Worm (Caenorhabditis elegans): ENCODE data around the gene sdz-38.

Gene sdz-38

ce11 chrII:10025059-10025458 lies 43.4 kb upstream of the sdz-38 start:
- TF ChIP-seq nhr-129 (tag; optimal IDR thresholded peaks at IDR 0.05) (peak; percentile 58), dmd-4 (tag; optimal IDR thresholded peaks at IDR 0.05) (no peak), sma-3 (GFP tag; optimal IDR thresholded peaks at IDR 0.05) (no peak), elt-3 (tag; optimal IDR thresholded peaks at IDR 0.05) (no peak)

DNA sequence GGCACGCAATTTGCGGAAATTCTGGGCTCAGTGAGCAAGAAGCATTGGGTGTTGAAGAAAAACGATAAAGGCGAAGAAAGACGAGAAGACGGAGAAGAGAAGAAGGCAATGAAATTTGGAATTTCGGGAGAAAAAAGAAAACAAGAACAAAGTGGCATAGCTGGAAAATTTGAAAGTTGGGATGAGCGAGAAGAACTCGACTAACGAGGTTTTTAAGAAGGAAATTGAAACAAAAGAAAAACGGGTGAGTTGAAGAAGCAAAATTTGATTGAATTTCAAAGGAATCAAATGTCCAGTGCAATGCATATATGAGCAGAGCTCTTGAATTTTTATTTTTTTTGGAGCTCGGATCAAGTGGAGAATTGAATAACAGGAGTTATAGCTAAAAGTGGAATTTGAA lies 40.1 kb upstream of the sdz-38 start:
- TF ChIP-seq crh-2 (tag; optimal IDR thresholded peaks at IDR 0.05) (no peak), nhr-10 (tag; optimal IDR thresholded peaks at IDR 0.05) (no peak), sma-9 (GFP tag; optimal IDR thresholded peaks at IDR 0.05) (no peak), sma-9 (tag; optimal IDR thresholded peaks at IDR 0.05) (no peak), nhr-21 (tag; optimal IDR thresholded peaks at IDR 0.05) (no peak), zag-1 (tag; optimal IDR thresholded peaks at IDR 0.05) (no peak), fos-1 (tag; optimal IDR thresholded peaks at IDR 0.05) (no peak), nhr-23 (tag; optimal IDR thresholded peaks at IDR 0.05) (no peak), Y55F3AM.14 (GFP tag; optimal IDR thresholded peaks at IDR 0.05) (no peak), nhr-11 (tag; optimal IDR thresholded peaks at IDR 0.05) (no peak), mab-5 (tag; optimal IDR thresholded peaks at IDR 0.05) (no peak)

- no peak for TF ChIP-seq elt-3 (tag; optimal IDR thresholded peaks at IDR 0.05)
- TF ChIP-seq fos-1 (tag; optimal IDR thresholded peaks at IDR 0.05): no peak
- peak; percentile 59 for TF ChIP-seq nhr-25 (tag; optimal IDR thresholded peaks at IDR 0.05)
- TF ChIP-seq gmeb-1 (tag; optimal IDR thresholded peaks at IDR 0.05): peak; percentile 30
Observed at ce11 chrII:10019669-10020068, 38.0 kb upstream of the sdz-38 start.

DNA sequence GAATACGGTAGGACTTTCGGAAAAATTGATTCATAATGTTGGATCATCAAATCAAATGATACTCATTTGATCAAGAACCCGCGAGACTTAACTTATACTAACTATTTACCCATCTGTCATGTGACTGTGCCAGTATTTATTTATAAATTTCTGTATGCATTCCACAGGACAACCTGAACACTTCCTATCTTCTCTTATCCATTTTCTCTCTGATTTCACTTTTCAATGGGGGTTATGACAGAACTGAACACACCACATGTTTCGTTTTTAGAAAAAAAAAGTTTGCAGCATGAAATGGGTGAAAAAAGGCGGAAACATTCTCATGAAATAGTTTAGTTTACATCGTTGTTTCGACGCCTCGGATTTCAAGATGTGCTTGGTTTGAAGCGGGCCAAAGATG lies 35.9 kb upstream of the sdz-38 start:
- TF ChIP-seq dmd-4 (tag; optimal IDR thresholded peaks at IDR 0.05) (no peak), mdl-1 (tag; optimal IDR thresholded peaks at IDR 0.05) (no peak), nhr-21 (tag; optimal IDR thresholded peaks at IDR 0.05) (no peak), elt-1 (tag; optimal IDR thresholded peaks at IDR 0.05) (no peak), ceh-82 (tag; optimal IDR thresholded peaks at IDR 0.05) (no peak), sma-9 (GFP tag; optimal IDR thresholded peaks at IDR 0.05) (no peak), sma-9 (tag; optimal IDR thresholded peaks at IDR 0.05) (no peak), lsy-2 (tag; optimal IDR thresholded peaks at IDR 0.05) (no peak), unc-39 (tag; optimal IDR thresholded peaks at IDR 0.05) (no peak)

ce11 chrII:10016013-10016412 lies 34.4 kb upstream of the sdz-38 start, which contains the start of gene lec-2:
lec-2 (minus strand) TSS chrII:10016183.
- TF ChIP-seq nhr-11 (tag; optimal IDR thresholded peaks at IDR 0.05): no peak
- no peak for TF ChIP-seq ceh-82 (tag; optimal IDR thresholded peaks at IDR 0.05)
- no peak for TF ChIP-seq blmp-1 (tag; optimal IDR thresholded peaks at IDR 0.05; ENCODE audit: insufficient read depth)
- no peak for TF ChIP-seq ztf-4 (tag; optimal IDR thresholded peaks at IDR 0.05)
- peak; percentile 36 for TF ChIP-seq sma-9 (GFP tag; optimal IDR thresholded peaks at IDR 0.05)
- TF ChIP-seq sma-9 (tag; optimal IDR thresholded peaks at IDR 0.05): no peak
- no peak for TF ChIP-seq unc-39 (tag; optimal IDR thresholded peaks at IDR 0.05)
- TF ChIP-seq unc-62 (GFP tag; optimal IDR thresholded peaks at IDR 0.05): no peak
- no peak for TF ChIP-seq skn-1 (tag; optimal IDR thresholded peaks at IDR 0.05)
- TF ChIP-seq aly-2 (tag; optimal IDR thresholded peaks at IDR 0.05): no peak
- TF ChIP-seq nhr-21 (tag; optimal IDR thresholded peaks at IDR 0.05): no peak
- TF ChIP-seq dmd-4 (tag; optimal IDR thresholded peaks at IDR 0.05): no peak
- no peak for TF ChIP-seq R02D3.7 (tag; optimal IDR thresholded peaks at IDR 0.05)
- peak; percentile 40 for TF ChIP-seq F13H6.1 (tag; optimal IDR thresholded peaks at IDR 0.05)
- peak; percentile 6 to 12 for TF ChIP-seq mdl-1 (tag; optimal IDR thresholded peaks at IDR 0.05)
- TF ChIP-seq nhr-6 (tag; optimal IDR thresholded peaks at IDR 0.05): no peak
- TF ChIP-seq alr-1 (tag; optimal IDR thresholded peaks at IDR 0.05): no peak
- TF ChIP-seq mab-5 (tag; optimal IDR thresholded peaks at IDR 0.05): no peak
- no peak for TF ChIP-seq nhr-77 (tag; optimal IDR thresholded peaks at IDR 0.05)
- no peak for TF ChIP-seq snpc-4 (tag; optimal IDR thresholded peaks at IDR 0.05)
- no peak for TF ChIP-seq ztf-1 (GFP tag; conservative IDR thresholded peaks at IDR 0.05)
- TF ChIP-seq fos-1 (tag; optimal IDR thresholded peaks at IDR 0.05): no peak
- no peak for TF ChIP-seq ama-1 (optimal IDR thresholded peaks at IDR 0.05)
- peak; percentile 44 for TF ChIP-seq nhr-129 (tag; optimal IDR thresholded peaks at IDR 0.05)
- TF ChIP-seq peb-1 (tag; optimal IDR thresholded peaks at IDR 0.05): no peak
- no peak for TF ChIP-seq Y55F3AM.14 (GFP tag; optimal IDR thresholded peaks at IDR 0.05)
- no peak for TF ChIP-seq egl-27 (tag; optimal IDR thresholded peaks at IDR 0.05)
- no peak for TF ChIP-seq lsy-2 (tag; optimal IDR thresholded peaks at IDR 0.05)
- no peak for TF ChIP-seq sem-4 (tag; optimal IDR thresholded peaks at IDR 0.05)
- no peak for TF ChIP-seq nhr-23 (tag; optimal IDR thresholded peaks at IDR 0.05)
- no peak for TF ChIP-seq unc-55 (GFP tag; optimal IDR thresholded peaks at IDR 0.05)
- peak; percentile 24 for TF ChIP-seq lin-11 (tag; optimal IDR thresholded peaks at IDR 0.05)
- TF ChIP-seq ZK546.5 (tag; optimal IDR thresholded peaks at IDR 0.05): no peak
- no peak for TF ChIP-seq nhr-10 (tag; optimal IDR thresholded peaks at IDR 0.05)
- TF ChIP-seq nhr-25 (tag; optimal IDR thresholded peaks at IDR 0.05): no peak
- no peak for TF ChIP-seq ceh-16 (tag; optimal IDR thresholded peaks at IDR 0.05)
- no peak for TF ChIP-seq lin-39 (tag; optimal IDR thresholded peaks at IDR 0.05)
- no peak for TF ChIP-seq gmeb-1 (tag; optimal IDR thresholded peaks at IDR 0.05)
- no peak for TF ChIP-seq elt-1 (tag; optimal IDR thresholded peaks at IDR 0.05)
- TF ChIP-seq elt-3 (tag; optimal IDR thresholded peaks at IDR 0.05): no peak
- TF ChIP-seq lin-13 (GFP tag; optimal IDR thresholded peaks at IDR 0.05): no peak
- peak; percentile 10 for TF ChIP-seq sma-3 (GFP tag; optimal IDR thresholded peaks at IDR 0.05)

Measured in whole organism, L2 larva.